Fruit fly (Drosophila melanogaster) whole organism, wandering third instar larva: ENCODE data around the gene CG34149.

Experiments used
- CG32264 ChIP-seq: fragments of 200-800 bp; sonication (Bioruptor generic); optimal IDR thresholded peaks from 2 replicates; lab custom pipeline; 2016; ENCODE audit warnings: missing biosample characterization, missing genetic modification characterization
- CrebA ChIP-seq: fragments of 200-800 bp; sonication (Bioruptor generic); optimal IDR thresholded peaks from 2 replicates; lab custom pipeline; 2016; ENCODE audit warnings: missing biosample characterization, mild to moderate bottlenecking, missing genetic modification characterization, borderline replicate concordance
- Dfd ChIP-seq: fragments of >200 bp; optimal IDR thresholded peaks from 2 replicates; lab custom pipeline; 2017; ENCODE audit warnings: missing biosample characterization, missing genetic modification characterization
- Dif ChIP-seq: fragments of 200-275, 200-300 bp; sonication (Bioruptor generic); optimal IDR thresholded peaks from 2 replicates; lab custom pipeline; 2018; ENCODE audit warnings: missing biosample characterization, missing genetic modification characterization; ENCODE audit not compliant: partially characterized antibody
- GATAd ChIP-seq: sonication (Bioruptor generic); optimal IDR thresholded peaks from 2 replicates; lab custom pipeline; 2016; ENCODE audit warnings: missing biosample characterization, missing genetic modification characterization
- Hnf4 ChIP-seq: fragments of 200-800 bp; sonication (Bioruptor generic); optimal IDR thresholded peaks from 2 replicates; lab custom pipeline; 2016; ENCODE audit warnings: missing biosample characterization, mild to moderate bottlenecking, missing genetic modification characterization
- Hr78 ChIP-seq: fragments of >200 bp; optimal IDR thresholded peaks from 2 replicates; lab custom pipeline; 2017; ENCODE audit warnings: missing biosample characterization, missing genetic modification characterization
- Myc ChIP-seq: fragments of >200 bp; optimal IDR thresholded peaks from 2 replicates; lab custom pipeline; 2017
- N ChIP-seq: fragments of >200 bp; optimal IDR thresholded peaks from 2 replicates; lab custom pipeline; 2018; ENCODE audit warnings: missing biosample characterization, missing external identifiers, missing genetic modification characterization
- Rel ChIP-seq, 2 experiments: fragments of 200-800 bp; sonication (Bioruptor generic) in 1 of 2; optimal IDR thresholded peaks; 2 replicates in 1 of 2; 3 replicates in 1 of 2; lab custom pipeline; 2016 to 2019; ENCODE audit warnings: mild to moderate bottlenecking in 2 of 2, missing biosample characterization in 2 of 2, missing genetic modification characterization in 2 of 2, moderate library complexity in 1 of 2
- br ChIP-seq: fragments of 200-800 bp; sonication (Bioruptor generic); optimal IDR thresholded peaks from 2 replicates; lab custom pipeline; 2016; ENCODE audit warnings: missing biosample characterization, missing genetic modification characterization
- dl ChIP-seq, 2 experiments: fragments of 175-275, 200-275 bp in 1 of 2; fragments of 200-275 bp in 1 of 2; sonication (Bioruptor generic); optimal IDR thresholded peaks; lab custom pipeline; 2018; ENCODE audit warnings: mild to moderate bottlenecking in 2 of 2, missing biosample characterization in 2 of 2, missing genetic modification characterization in 2 of 2, moderate library complexity in 2 of 2; ENCODE audit not compliant: partially characterized antibody in 2 of 2, insufficient read depth in 1 of 2
- dmrt93B ChIP-seq: fragments of 200-800 bp; sonication (Bioruptor generic); optimal IDR thresholded peaks from 2 replicates; lab custom pipeline; 2018; ENCODE audit warnings: missing biosample characterization, mild to moderate bottlenecking, missing genetic modification characterization
- ey ChIP-seq: fragments of 200-800 bp; sonication (Bioruptor generic); optimal IDR thresholded peaks from 2 replicates; lab custom pipeline; 2016; ENCODE audit warnings: missing biosample characterization, missing genetic modification characterization
- fru ChIP-seq: fragments of 200-800 bp; sonication (Bioruptor generic); optimal IDR thresholded peaks from 3 replicates; lab custom pipeline; 2016; ENCODE audit warnings: missing biosample characterization, mild to moderate bottlenecking, missing genetic modification characterization
- jim ChIP-seq: fragments of 175-275, 200-325 bp; sonication (Bioruptor generic); optimal IDR thresholded peaks from 2 replicates; lab custom pipeline; 2016; ENCODE audit warnings: missing biosample characterization, mild to moderate bottlenecking, missing genetic modification characterization
- lola ChIP-seq: fragments of >200 bp; optimal IDR thresholded peaks from 2 replicates; lab custom pipeline; 2017; ENCODE audit warnings: missing biosample characterization, missing genetic modification characterization
- pan ChIP-seq: fragments of >200 bp; optimal IDR thresholded peaks from 2 replicates; lab custom pipeline; 2017
- psq ChIP-seq: fragments of 200-800 bp; sonication (Bioruptor generic); optimal IDR thresholded peaks from 3 replicates; lab custom pipeline; 2017; ENCODE audit warnings: missing biosample characterization, mild to moderate bottlenecking, missing genetic modification characterization, moderate library complexity
- rgr ChIP-seq: fragments of 200-800 bp; sonication (Bioruptor generic); optimal IDR thresholded peaks from 3 replicates; lab custom pipeline; 2016; ENCODE audit warnings: missing biosample characterization, mild to moderate bottlenecking, missing genetic modification characterization
- sage ChIP-seq: fragments of 200-800 bp; sonication (Bioruptor generic); optimal IDR thresholded peaks from 2 replicates; lab custom pipeline; 2016; ENCODE audit warnings: missing biosample characterization, mild to moderate bottlenecking, missing genetic modification characterization
- tai ChIP-seq: sonication (Bioruptor generic); optimal IDR thresholded peaks from 2 replicates; lab custom pipeline; 2016; ENCODE audit warnings: missing biosample characterization, missing genetic modification characterization
- woc ChIP-seq: sonication (Bioruptor generic); optimal IDR thresholded peaks from 2 replicates; lab custom pipeline; 2016; ENCODE audit warnings: missing biosample characterization, mild to moderate bottlenecking, missing genetic modification characterization

The CG34149 gene

dm6 chr3R:22375674-22376073, 4.3 kb upstream of the CG34149 start, which contains the start of gene CG18596:
TSS of gene CG18596 (plus strand) at chr3R:22375923.
- peak; percentile 77 for TF ChIP-seq Myc
- no peak for TF ChIP-seq Rel (GFP tag; optimal IDR thresholded peaks at IDR 0.05; lab: Kevin White, UChicago)
- TF ChIP-seq Rel (tag; optimal IDR thresholded peaks at IDR 0.05; lab: Kevin White, UChicago): no peak

dm6 chr3R:22381077-22381476, 1.1 kb downstream of the CG34149 start, which contains the start of gene CG43342:
TSS of gene CG43342 (plus strand) at chr3R:22381340.
- no peak for TF ChIP-seq lola
- TF ChIP-seq CrebA (GFP tag; lab: Kevin White, UChicago): no peak
- TF ChIP-seq Hnf4: no peak
- no peak for TF ChIP-seq woc (GFP tag; lab: Kevin White, UChicago)
- TF ChIP-seq sage (GFP tag; lab: Kevin White, UChicago): no peak
- no peak for TF ChIP-seq jim (GFP tag; lab: Kevin White, UChicago)
- no peak for TF ChIP-seq Rel (GFP tag; optimal IDR thresholded peaks at IDR 0.05; lab: Kevin White, UChicago)
- TF ChIP-seq Rel (tag; optimal IDR thresholded peaks at IDR 0.05; lab: Kevin White, UChicago): no peak
- no peak for TF ChIP-seq Dif (GFP tag; lab: Kevin White, UChicago)

dm6 chr3R:22381735-22382134, 1.8 kb downstream of the CG34149 start, which contains the start of gene Gpdh3:
TSS of gene Gpdh3 (plus strand) at chr3R:22382035.
- TF ChIP-seq br (GFP tag; lab: Kevin White, UChicago) (no peak), dl (GFP tag; optimal IDR thresholded peaks at IDR 0.05; lab: Kevin White, UChicago; ENCODE audit: insufficient read depth in 1 of 2, partially characterized antibody in 2 of 2) (no peak), Dif (GFP tag; lab: Kevin White, UChicago) (no peak), pan (lab: Kevin White, UChicago) (no peak)

dm6 chr3R:22389614-22390013, 9.7 kb downstream of the CG34149 start, which contains the start of the genes CAH8 and CG7059:
TSS of gene CAH8 (minus strand) at chr3R:22389714.
TSS of gene CG7059 (plus strand) at chr3R:22389780.
- TF ChIP-seq tai (GFP tag; lab: Kevin White, UChicago) (no peak), GATAd (no peak), psq (no peak)

- TF ChIP-seq psq: peak; percentile 45
- no peak for TF ChIP-seq ey (GFP tag; lab: Kevin White, UChicago)
Observed at dm6 chr3R:22390109-22390508, 10.2 kb downstream of the CG34149 start.

dm6 chr3R:22394004-22394403, 14.1 kb downstream of the CG34149 start, which contains the start of gene CG13857:
TSS of gene CG13857 (minus strand) at chr3R:22394104.
- TF ChIP-seq CG32264: no peak
- TF ChIP-seq sage (GFP tag; lab: Kevin White, UChicago): no peak
- no peak for TF ChIP-seq rgr (GFP tag; lab: Kevin White, UChicago)
- TF ChIP-seq N (GFP tag; lab: Kevin White, UChicago): no peak
- no peak for TF ChIP-seq Rel (GFP tag; optimal IDR thresholded peaks at IDR 0.05; lab: Kevin White, UChicago)
- TF ChIP-seq Rel (tag; optimal IDR thresholded peaks at IDR 0.05; lab: Kevin White, UChicago): no peak
- TF ChIP-seq Hr78 (GFP tag; lab: Kevin White, UChicago): no peak
- TF ChIP-seq Dif (GFP tag; lab: Kevin White, UChicago): no peak
- no peak for TF ChIP-seq jim (GFP tag; lab: Kevin White, UChicago)

dm6 chr3R:22395409-22396178, 15.7 kb downstream of the CG34149 start:
- no peak for TF ChIP-seq jim (GFP tag; lab: Kevin White, UChicago)
- TF ChIP-seq psq: no peak
- no peak for TF ChIP-seq Hnf4
- no peak for TF ChIP-seq tai (GFP tag; lab: Kevin White, UChicago)
- no peak for TF ChIP-seq lola
- TF ChIP-seq dl (GFP tag; optimal IDR thresholded peaks at IDR 0.05; lab: Kevin White, UChicago; ENCODE audit: insufficient read depth in 1 of 2, partially characterized antibody in 2 of 2): no peak
- no peak for TF ChIP-seq Dfd
- no peak for TF ChIP-seq Rel (GFP tag; optimal IDR thresholded peaks at IDR 0.05; lab: Kevin White, UChicago)
- TF ChIP-seq Rel (tag; optimal IDR thresholded peaks at IDR 0.05; lab: Kevin White, UChicago): no peak
- TF ChIP-seq pan (lab: Kevin White, UChicago): no peak
- TF ChIP-seq fru (GFP tag; lab: Kevin White, UChicago): no peak
- TF ChIP-seq dmrt93B (GFP tag; lab: Kevin White, UChicago): no peak
